Fruit fly (Drosophila melanogaster): Measurements from ENCODE around the gene Csl4.

Csl4 gene

dm6 chr2L:11106562-11106962 is 16.8 kb downstream of the Csl4 start, which contains the start of gene Reps (continued):
- peak; percentile 86 for TF ChIP-seq Hey (tag; optimal IDR thresholded peaks at IDR 0.05)
- TF ChIP-seq CG1792 (GFP tag; optimal IDR thresholded peaks at IDR 0.05) = peak; percentile 95
- peak; percentile 98 for TF ChIP-seq YL-1 (GFP tag; optimal IDR thresholded peaks at IDR 0.05)
- TF ChIP-seq Bgb (GFP tag; IDR thresholded peaks at IDR 0.05; ENCODE audit: partially characterized antibody) = peak; percentile 56
- TF ChIP-seq nerfin-1 (tag; optimal IDR thresholded peaks at IDR 0.05) = peak; percentile 97
- peak; percentile 97 for TF ChIP-seq CG11723 (GFP tag; optimal IDR thresholded peaks at IDR 0.05)
- TF ChIP-seq pros (GFP tag; optimal IDR thresholded peaks at IDR 0.05) = peak; percentile 69
- TF ChIP-seq wor (GFP tag; IDR thresholded peaks at IDR 0.05) = peak; percentile 98
- peak; percentile 92 for TF ChIP-seq CG12236 (GFP tag; optimal IDR thresholded peaks at IDR 0.05)
- TF ChIP-seq CG1647 (GFP tag; optimal IDR thresholded peaks at IDR 0.05) = peak; percentile 98
- peak; percentile 99 for TF ChIP-seq CG32772 (GFP tag; IDR thresholded peaks at IDR 0.05)
- TF ChIP-seq CG7963 (GFP tag; IDR thresholded peaks at IDR 0.05; ENCODE audit: partially characterized antibody) = peak; percentile 60; the same call in 2 of the 3 replicates
- TF ChIP-seq btn (GFP tag; optimal IDR thresholded peaks at IDR 0.05) = peak; percentile 94
- peak; percentile 99 for TF ChIP-seq Dbx (GFP tag; IDR thresholded peaks at IDR 0.05)
- TF ChIP-seq CG9609 (GFP tag; optimal IDR thresholded peaks at IDR 0.05) = peak; percentile 97
- TF ChIP-seq Poxn (GFP tag; IDR thresholded peaks at IDR 0.05) = peak; percentile 95
- TF ChIP-seq wdn (GFP tag; IDR thresholded peaks at IDR 0.05) = peak; percentile 99
- TF ChIP-seq CG7372 (GFP tag; IDR thresholded peaks at IDR 0.05) = peak; percentile 99
- TF ChIP-seq Blimp-1 (GFP tag; optimal IDR thresholded peaks at IDR 0.05) = peak; percentile 97
- TF ChIP-seq eve (GFP tag; optimal IDR thresholded peaks at IDR 0.05) = peak in 1 of 2 experiments; percentile 93
- peak; percentile 92 for TF ChIP-seq CG10274 (GFP tag; optimal IDR thresholded peaks at IDR 0.05)
- TF ChIP-seq B-H1 (GFP tag; IDR thresholded peaks at IDR 0.05) = peak; percentile 99
- no peak for TF ChIP-seq pan (optimal IDR thresholded peaks at IDR 0.05)
- TF ChIP-seq pan (GFP tag; optimal IDR thresholded peaks at IDR 0.05 in 1 of 2, IDR thresholded peaks at IDR 0.05 in 1 of 2) = peak in 1 of 2 experiments; percentile 99
- peak; percentile 95 for TF ChIP-seq ham (GFP tag; IDR thresholded peaks at IDR 0.05)
- peak; percentile 98 for TF ChIP-seq CG2889 (GFP tag; IDR thresholded peaks at IDR 0.05)
- peak; percentile 98 for TF ChIP-seq peb (GFP tag; IDR thresholded peaks at IDR 0.05)
- peak; percentile 98 for TF ChIP-seq gsb-n (tag; optimal IDR thresholded peaks at IDR 0.05)
- TF ChIP-seq CTCF (GFP tag; optimal IDR thresholded peaks at IDR 0.05) = peak; percentile 71
- TF ChIP-seq Ravus (GFP tag; IDR thresholded peaks at IDR 0.05) = peak; percentile 97
- TF ChIP-seq Lhr (GFP tag; optimal IDR thresholded peaks at IDR 0.05) = peak; percentile 96
- TF ChIP-seq Vsx1 (GFP tag; optimal IDR thresholded peaks at IDR 0.05) = no peak
- TF ChIP-seq CG1832 (GFP tag; optimal IDR thresholded peaks at IDR 0.05) = no peak
- TF ChIP-seq CG14667 (GFP tag; IDR thresholded peaks at IDR 0.05) = peak; percentile 99
- peak; percentile 97 for TF ChIP-seq CG5953 (GFP tag; IDR thresholded peaks at IDR 0.05)
- TF ChIP-seq caup (GFP tag; optimal IDR thresholded peaks at IDR 0.05; ENCODE audit: severe bottlenecking) = peak; percentile 98
- peak; percentile 98 for TF ChIP-seq kay (GFP tag; optimal IDR thresholded peaks at IDR 0.05)
- TF ChIP-seq tin (GFP tag; optimal IDR thresholded peaks at IDR 0.05) = peak; percentile 99
- peak; percentile 93 for TF ChIP-seq CkIIα-i1 (GFP tag; IDR thresholded peaks at IDR 0.05)
- TF ChIP-seq CG15514 (GFP tag; optimal IDR thresholded peaks at IDR 0.05) = peak; percentile 99
- TF ChIP-seq CG18011 (GFP tag; optimal IDR thresholded peaks at IDR 0.05) = peak; percentile 90
- peak; percentile 94 for TF ChIP-seq CG11560 (tag; IDR thresholded peaks at IDR 0.05)
- TF ChIP-seq CG9876 (GFP tag; optimal IDR thresholded peaks at IDR 0.05) = peak; percentile 96
- TF ChIP-seq Dp (GFP tag; optimal IDR thresholded peaks at IDR 0.05) = peak; percentile 55
- TF ChIP-seq schlank (tag; optimal IDR thresholded peaks at IDR 0.05) = peak; percentile 93
- peak; percentile 99 for TF ChIP-seq ap (GFP tag; IDR thresholded peaks at IDR 0.05)
- TF ChIP-seq pnt (GFP tag; optimal IDR thresholded peaks at IDR 0.05) = peak; percentile 98
- TF ChIP-seq CG3065 (GFP tag; optimal IDR thresholded peaks at IDR 0.05) = peak; percentile 98
- TF ChIP-seq CG16863 (GFP tag; optimal IDR thresholded peaks at IDR 0.05) = peak; percentile 97
- peak; percentile 97 for TF ChIP-seq CG8944 (GFP tag; optimal IDR thresholded peaks at IDR 0.05)
- TF ChIP-seq danr (GFP tag; IDR thresholded peaks at IDR 0.05) = peak; percentile 98
- peak; percentile 99 for TF ChIP-seq dysf (GFP tag; IDR thresholded peaks at IDR 0.05)

Measured in whole organism, embryonic.